Worm (Caenorhabditis elegans): ENCODE results near the gene F38E11.6.

Gene F38E11.6

ce11 chrIV:9477135-9477928 is 10.0 kb upstream of the F38E11.6 start, which contains the start of gene wrt-3:
Gene wrt-3, minus strand, starts transcription at chrIV:9477456.
- TF ChIP-seq ref-1 (GFP tag; conservative IDR thresholded peaks at IDR 0.05) (peak; percentile 95), ztf-23 (GFP tag; IDR thresholded peaks at IDR 0.05) (peak; percentile 96), med-1 (GFP tag; optimal IDR thresholded peaks at IDR 0.05; ENCODE audit: insufficient read depth) (peak; percentile 89), ztf-29 (GFP tag; IDR thresholded peaks at IDR 0.05) (no peak; the same call in 1 of the 2 replicates), tab-1 (GFP tag; IDR thresholded peaks at IDR 0.05) (peak; percentile 98), T22C8.4 (GFP tag; IDR thresholded peaks at IDR 0.05) (peak; percentile 95), flt-1 (GFP tag; IDR thresholded peaks at IDR 0.05) (peak; percentile 99), klf-2 (GFP tag; conservative IDR thresholded peaks at IDR 0.05) (no peak; the same call in 1 of the 2 replicates), cog-1 (tag; optimal IDR thresholded peaks at IDR 0.05) (peak; percentile 58)

DNA sequence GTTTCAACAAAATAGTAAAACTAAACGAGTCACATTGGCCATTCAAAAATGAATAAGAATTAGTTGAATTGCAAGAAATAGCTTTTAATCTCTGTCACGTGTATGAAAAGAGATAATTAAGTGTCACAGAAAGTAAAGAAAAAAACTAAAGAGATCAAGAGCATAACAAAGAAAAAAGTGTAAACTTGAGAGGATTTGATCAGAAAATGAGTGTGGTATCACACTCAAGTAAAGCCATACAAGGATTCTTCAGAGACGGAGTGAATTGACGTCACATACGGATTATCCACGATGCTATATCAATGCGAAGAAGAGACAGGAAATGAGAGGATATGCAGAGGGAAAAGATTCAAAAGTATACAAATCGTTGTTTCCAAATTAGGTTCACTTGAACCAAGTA is 2.0 kb upstream of the F38E11.6 start:
- no peak for TF ChIP-seq ztf-23 (GFP tag; IDR thresholded peaks at IDR 0.05)
- TF ChIP-seq ref-1 (GFP tag; conservative IDR thresholded peaks at IDR 0.05) = no peak
- no peak for TF ChIP-seq ztf-29 (GFP tag; IDR thresholded peaks at IDR 0.05)
- no peak for TF ChIP-seq T22C8.4 (GFP tag; IDR thresholded peaks at IDR 0.05)
- no peak for TF ChIP-seq tab-1 (GFP tag; IDR thresholded peaks at IDR 0.05)
- TF ChIP-seq klf-2 (GFP tag; conservative IDR thresholded peaks at IDR 0.05) = no peak
- TF ChIP-seq cog-1 (tag; optimal IDR thresholded peaks at IDR 0.05) = no peak
- no peak for TF ChIP-seq med-1 (GFP tag; optimal IDR thresholded peaks at IDR 0.05; ENCODE audit: insufficient read depth)

- TF ChIP-seq flt-1 (GFP tag; IDR thresholded peaks at IDR 0.05) (0 out of 2 replicates have a peak, but pooled peaks have one; percentile 15), ref-1 (GFP tag; conservative IDR thresholded peaks at IDR 0.05) (no peak), tab-1 (GFP tag; IDR thresholded peaks at IDR 0.05) (no peak), med-1 (GFP tag; optimal IDR thresholded peaks at IDR 0.05; ENCODE audit: insufficient read depth) (no peak), klf-2 (GFP tag; conservative IDR thresholded peaks at IDR 0.05) (no peak)
Measured at ce11 chrIV:9464345-9464783, 3.0 kb downstream of the F38E11.6 start.

ce11 chrIV:9459224-9459781 is 8.0 kb downstream of the F38E11.6 start, which contains the start of gene copb-2:
Gene copb-2, plus strand, starts transcription at chrIV:9459731.
- TF ChIP-seq med-1 (GFP tag; optimal IDR thresholded peaks at IDR 0.05; ENCODE audit: insufficient read depth) (no peak), klf-2 (GFP tag; conservative IDR thresholded peaks at IDR 0.05) (no peak), flt-1 (GFP tag; IDR thresholded peaks at IDR 0.05) (no peak), ref-1 (GFP tag; conservative IDR thresholded peaks at IDR 0.05) (no peak), tab-1 (GFP tag; IDR thresholded peaks at IDR 0.05) (no peak), T22C8.4 (GFP tag; IDR thresholded peaks at IDR 0.05) (no peak)

ce11 chrIV:9457400-9457799 is 9.9 kb downstream of the F38E11.6 start, which contains the start of gene cutl-17:
Gene cutl-17, minus strand, starts transcription at chrIV:9457500.
- no peak for TF ChIP-seq ztf-29 (GFP tag; IDR thresholded peaks at IDR 0.05)
- TF ChIP-seq ztf-23 (GFP tag; IDR thresholded peaks at IDR 0.05) = no peak
- no peak for TF ChIP-seq klf-2 (GFP tag; conservative IDR thresholded peaks at IDR 0.05)
- no peak for TF ChIP-seq cog-1 (tag; optimal IDR thresholded peaks at IDR 0.05)
- TF ChIP-seq T22C8.4 (GFP tag; IDR thresholded peaks at IDR 0.05) = no peak
- TF ChIP-seq ref-1 (GFP tag; conservative IDR thresholded peaks at IDR 0.05) = no peak
- no peak for TF ChIP-seq med-1 (GFP tag; optimal IDR thresholded peaks at IDR 0.05; ENCODE audit: insufficient read depth)
- TF ChIP-seq flt-1 (GFP tag; IDR thresholded peaks at IDR 0.05) = no peak
- no peak for TF ChIP-seq tab-1 (GFP tag; IDR thresholded peaks at IDR 0.05)

- no peak for TF ChIP-seq ztf-29 (GFP tag; IDR thresholded peaks at IDR 0.05)
- no peak for TF ChIP-seq tab-1 (GFP tag; IDR thresholded peaks at IDR 0.05)
- TF ChIP-seq flt-1 (GFP tag; IDR thresholded peaks at IDR 0.05) = no peak
- no peak for TF ChIP-seq klf-2 (GFP tag; conservative IDR thresholded peaks at IDR 0.05)
- no peak for TF ChIP-seq cog-1 (tag; optimal IDR thresholded peaks at IDR 0.05)
- TF ChIP-seq ztf-23 (GFP tag; IDR thresholded peaks at IDR 0.05) = no peak
- TF ChIP-seq med-1 (GFP tag; optimal IDR thresholded peaks at IDR 0.05; ENCODE audit: insufficient read depth) = no peak
- no peak for TF ChIP-seq ref-1 (GFP tag; conservative IDR thresholded peaks at IDR 0.05)
- no peak for TF ChIP-seq T22C8.4 (GFP tag; IDR thresholded peaks at IDR 0.05)
Measured at ce11 chrIV:9451816-9452215, 15.5 kb downstream of the F38E11.6 start.

DNA sequence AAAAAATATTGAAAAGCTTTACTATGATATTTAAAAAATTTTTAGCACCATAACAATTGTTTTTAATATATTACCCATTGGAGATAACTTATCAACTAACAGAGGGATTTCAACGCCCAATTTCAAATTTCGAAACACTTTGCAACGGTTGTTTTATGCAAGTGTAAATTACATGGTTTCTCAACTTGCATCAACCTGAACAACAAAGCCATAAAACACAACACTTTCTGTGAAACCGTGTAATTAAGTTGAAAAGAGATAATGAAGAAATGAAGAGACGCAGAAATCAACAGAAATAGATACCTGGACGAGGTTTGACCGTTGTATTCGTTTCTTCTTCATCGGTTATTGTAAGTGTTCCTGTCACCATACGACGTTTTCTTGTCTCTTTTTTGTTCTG is 16.9 kb downstream of the F38E11.6 start, which contains the start of gene cpin-1:
cpin-1 (plus strand) TSS at position 301 of the 400 bp plus-strand sequence.
- TF ChIP-seq tab-1 (GFP tag; IDR thresholded peaks at IDR 0.05) = no peak
- no peak for TF ChIP-seq ref-1 (GFP tag; conservative IDR thresholded peaks at IDR 0.05)
- no peak for TF ChIP-seq ztf-23 (GFP tag; IDR thresholded peaks at IDR 0.05)
- TF ChIP-seq T22C8.4 (GFP tag; IDR thresholded peaks at IDR 0.05) = no peak

DNA sequence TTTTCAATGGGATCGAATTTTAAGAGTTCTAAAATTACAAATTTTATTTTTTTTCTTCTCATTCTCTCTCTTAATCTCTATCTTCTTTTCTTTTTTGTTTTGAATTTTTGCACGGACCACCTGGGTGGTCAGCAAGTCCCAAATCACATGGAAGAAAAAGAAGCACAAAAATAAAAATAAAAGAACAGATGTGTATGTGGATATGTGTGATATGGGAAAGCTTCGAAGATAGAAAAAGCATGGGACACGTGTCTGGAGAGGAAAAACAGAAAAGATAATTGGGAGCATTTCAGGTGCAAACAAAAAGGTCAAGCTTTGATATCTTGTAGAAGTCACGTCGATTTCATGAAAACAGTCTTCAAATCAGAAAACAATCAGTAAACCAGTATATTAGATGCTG is 20.1 kb downstream of the F38E11.6 start, which contains the start of gene hsp-12.6:
hsp-12.6 (minus strand) TSS at position 20 of the 400 bp plus-strand sequence.
- TF ChIP-seq T22C8.4 (GFP tag; IDR thresholded peaks at IDR 0.05) = no peak
- TF ChIP-seq cog-1 (tag; optimal IDR thresholded peaks at IDR 0.05) = no peak
- no peak for TF ChIP-seq flt-1 (GFP tag; IDR thresholded peaks at IDR 0.05)
- no peak for TF ChIP-seq klf-2 (GFP tag; conservative IDR thresholded peaks at IDR 0.05)
- TF ChIP-seq med-1 (GFP tag; optimal IDR thresholded peaks at IDR 0.05; ENCODE audit: insufficient read depth) = no peak
- no peak for TF ChIP-seq ref-1 (GFP tag; conservative IDR thresholded peaks at IDR 0.05)
- TF ChIP-seq tab-1 (GFP tag; IDR thresholded peaks at IDR 0.05) = no peak
- TF ChIP-seq ztf-29 (GFP tag; IDR thresholded peaks at IDR 0.05) = no peak
- no peak for TF ChIP-seq ztf-23 (GFP tag; IDR thresholded peaks at IDR 0.05)

ce11 chrIV:9445407-9445806 is 21.9 kb downstream of the F38E11.6 start, which contains the start of gene hsp-12.3:
Gene hsp-12.3, minus strand, starts transcription at chrIV:9445507.
- TF ChIP-seq med-1 (GFP tag; optimal IDR thresholded peaks at IDR 0.05; ENCODE audit: insufficient read depth) = no peak
- TF ChIP-seq ztf-23 (GFP tag; IDR thresholded peaks at IDR 0.05) = no peak
- no peak for TF ChIP-seq T22C8.4 (GFP tag; IDR thresholded peaks at IDR 0.05)
- no peak for TF ChIP-seq flt-1 (GFP tag; IDR thresholded peaks at IDR 0.05)
- no peak for TF ChIP-seq tab-1 (GFP tag; IDR thresholded peaks at IDR 0.05)
- TF ChIP-seq klf-2 (GFP tag; conservative IDR thresholded peaks at IDR 0.05) = no peak
- no peak for TF ChIP-seq ref-1 (GFP tag; conservative IDR thresholded peaks at IDR 0.05)
- no peak for TF ChIP-seq cog-1 (tag; optimal IDR thresholded peaks at IDR 0.05)
- no peak for TF ChIP-seq ztf-29 (GFP tag; IDR thresholded peaks at IDR 0.05)
